Fruit fly (Drosophila melanogaster) whole organism, embryonic: Measurements from ENCODE around the gene fkh.

Experiments used
- Ada2b ChIP-seq: fragments of 200-800 bp; sonication (Bioruptor generic); IDR thresholded peaks from 2 replicates; pipeline ENCODE4 v1.3.6; 2022; ENCODE audit warnings: missing biosample characterization, missing genetic modification characterization
- Antp ChIP-seq: fragments of 200-800 bp; sonication (Bioruptor generic); optimal IDR thresholded peaks from 3 replicates; lab custom pipeline; 2016; ENCODE audit warnings: missing biosample characterization, missing genetic modification characterization
- Awh ChIP-seq: fragments of 200-800 bp; sonication (Bioruptor generic); IDR thresholded peaks from 2 replicates; pipeline ENCODE4, ENCODE4 v1.3.6; 2022; ENCODE audit warnings: missing biosample characterization, missing genetic modification characterization
- B-H1 ChIP-seq: fragments of 200-800 bp; sonication (Bioruptor generic); IDR thresholded peaks from 3 replicates; pipeline ENCODE4 v1.3.6; 2022; ENCODE audit warnings: missing biosample characterization, missing genetic modification characterization
- CG10321 ChIP-seq: fragments of 200-800 bp; sonication (Bioruptor generic); IDR thresholded peaks from 2 replicates; pipeline ENCODE4 v1.3.6; 2022; ENCODE audit warnings: missing biosample characterization, missing genetic modification characterization
- CG11504 ChIP-seq: fragments of 200-800 bp; sonication (Bioruptor generic); optimal IDR thresholded peaks from 3 replicates; lab custom pipeline; 2019; ENCODE audit warnings: missing biosample characterization, mild to moderate bottlenecking, missing genetic modification characterization, moderate library complexity
- CG11695 ChIP-seq: fragments of 200-800 bp; sonication (Bioruptor generic); IDR thresholded peaks from 3 replicates; pipeline ENCODE4 v1.3.6; 2022; ENCODE audit warnings: missing biosample characterization, missing genetic modification characterization
- CG12219 ChIP-seq: fragments of 200-800 bp; sonication (Bioruptor generic); optimal IDR thresholded peaks from 3 replicates; lab custom pipeline; 2018; ENCODE audit warnings: missing biosample characterization, mild to moderate bottlenecking, missing genetic modification characterization
- CG1233 ChIP-seq: fragments of 200-800 bp; sonication (Bioruptor generic); optimal IDR thresholded peaks from 4 replicates; lab custom pipeline; 2018; ENCODE audit warnings: missing biosample characterization, mild to moderate bottlenecking, missing genetic modification characterization
- CG12942 ChIP-seq: fragments of 200-800 bp; sonication (Bioruptor generic); optimal IDR thresholded peaks from 3 replicates; lab custom pipeline; 2016; ENCODE audit warnings: missing biosample characterization, missing genetic modification characterization
- CG14667 ChIP-seq: fragments of 200-800 bp; sonication (Bioruptor generic); IDR thresholded peaks from 2 replicates; pipeline ENCODE4 v1.3.6; 2022; ENCODE audit warnings: missing biosample characterization, missing genetic modification characterization
- CG14710 ChIP-seq: fragments of 200-800 bp; sonication (Bioruptor generic); optimal IDR thresholded peaks from 3 replicates; lab custom pipeline; 2019; ENCODE audit warnings: missing biosample characterization, mild to moderate bottlenecking, missing genetic modification characterization, moderate library complexity
- CG1529 ChIP-seq: fragments of 200-800 bp; sonication (Bioruptor generic); optimal IDR thresholded peaks from 3 replicates; lab custom pipeline; 2018; ENCODE audit warnings: missing biosample characterization, missing genetic modification characterization
- CG1603 ChIP-seq: fragments of 200-800 bp; sonication (Bioruptor generic); optimal IDR thresholded peaks from 2 replicates; lab custom pipeline; 2019; ENCODE audit warnings: missing biosample characterization, mild to moderate bottlenecking, missing genetic modification characterization, moderate library complexity
- CG17328 ChIP-seq: fragments of 200-800 bp; sonication (Bioruptor generic); IDR thresholded peaks from 2 replicates; pipeline ENCODE4 v1.3.6; 2022; ENCODE audit warnings: missing biosample characterization, missing genetic modification characterization
- CG17361 ChIP-seq: fragments of 200-800 bp; sonication (Bioruptor generic); IDR thresholded peaks from 3 replicates; pipeline ENCODE4 v1.3.6; 2022; ENCODE audit warnings: missing biosample characterization, missing genetic modification characterization
- CG17829 ChIP-seq: fragments of 200-800 bp; optimal IDR thresholded peaks from 2 replicates; lab custom pipeline; 2019; ENCODE audit warnings: missing biosample characterization, mild to moderate bottlenecking, missing genetic modification characterization, moderate library complexity
- CG18262 ChIP-seq: fragments of 200-800 bp; optimal IDR thresholded peaks from 3 replicates; lab custom pipeline; 2019; ENCODE audit warnings: missing biosample characterization, mild to moderate bottlenecking, missing genetic modification characterization, moderate library complexity
- CG31388 ChIP-seq: fragments of 200-800 bp; sonication (Bioruptor generic); optimal IDR thresholded peaks from 2 replicates; lab custom pipeline; 2016; ENCODE audit warnings: missing biosample characterization, missing genetic modification characterization
- CG31441 ChIP-seq: fragments of 200-800 bp; sonication (Bioruptor generic); IDR thresholded peaks from 2 replicates; pipeline ENCODE4 v1.3.6; 2022; ENCODE audit warnings: missing biosample characterization, missing genetic modification characterization
- CG4707 ChIP-seq: fragments of 200-800 bp; sonication (Bioruptor generic); optimal IDR thresholded peaks from 2 replicates; lab custom pipeline; 2018; ENCODE audit warnings: missing biosample characterization, mild to moderate bottlenecking, missing genetic modification characterization, moderate library complexity
- CG5245 ChIP-seq: fragments of 200-800 bp; sonication (Bioruptor generic); optimal IDR thresholded peaks from 3 replicates; lab custom pipeline; 2016; ENCODE audit warnings: missing biosample characterization, missing genetic modification characterization
- CG7745 ChIP-seq: fragments of 200-800 bp; sonication (Bioruptor generic); optimal IDR thresholded peaks from 2 replicates; lab custom pipeline; 2018; ENCODE audit warnings: missing biosample characterization, mild to moderate bottlenecking, missing genetic modification characterization, moderate library complexity
- CG8089 ChIP-seq: fragments of 200-800 bp; sonication (Bioruptor generic); optimal IDR thresholded peaks from 3 replicates; lab custom pipeline; 2016; ENCODE audit warnings: missing biosample characterization, missing genetic modification characterization
- CG8765 ChIP-seq: fragments of 200-800 bp; sonication (Bioruptor generic); IDR thresholded peaks from 2 replicates; pipeline ENCODE4 v1.3.6; 2022; ENCODE audit warnings: missing biosample characterization, missing genetic modification characterization
- CG8944 ChIP-seq: fragments of 200-800 bp; sonication (Bioruptor generic); optimal IDR thresholded peaks from 3 replicates; lab custom pipeline; 2016; ENCODE audit warnings: missing biosample characterization, missing genetic modification characterization
- Dbx ChIP-seq: fragments of 200-800 bp; sonication (Bioruptor generic); IDR thresholded peaks from 3 replicates; pipeline ENCODE4 v1.3.6; 2022; ENCODE audit warnings: missing biosample characterization, missing genetic modification characterization
- Dp ChIP-seq: fragments of 200-800 bp; sonication (Bioruptor generic); optimal IDR thresholded peaks from 2 replicates; lab custom pipeline; 2018; ENCODE audit warnings: missing biosample characterization, mild to moderate bottlenecking, missing genetic modification characterization, moderate library complexity
- Nf-YA ChIP-seq: fragments of 200-800 bp; sonication (Bioruptor generic); IDR thresholded peaks from 2 replicates; pipeline ENCODE4 v1.3.6; 2022; ENCODE audit warnings: missing biosample characterization, missing genetic modification characterization
- Sry-δ ChIP-seq: fragments of 200-800 bp; sonication (Bioruptor generic); optimal IDR thresholded peaks from 2 replicates; lab custom pipeline; 2016; ENCODE audit warnings: missing biosample characterization, missing genetic modification characterization
- Vsx1 ChIP-seq: fragments of 200-800 bp; sonication (Bioruptor generic); optimal IDR thresholded peaks from 2 replicates; lab custom pipeline; 2017; ENCODE audit warnings: missing biosample characterization, mild to moderate bottlenecking, missing genetic modification characterization, missing genetic modification reagents
- aop ChIP-seq: fragments of 200-800 bp; sonication (Bioruptor generic); IDR thresholded peaks from 2 replicates; pipeline ENCODE4 v1.3.6; 2022; ENCODE audit warnings: missing biosample characterization, missing genetic modification characterization
- cad ChIP-seq: fragments of >200 bp; optimal IDR thresholded peaks from 2 replicates; lab custom pipeline; 2017; ENCODE audit warnings: missing biosample characterization, missing genetic modification characterization
- croc ChIP-seq: fragments of 200-800 bp; sonication (Bioruptor generic); conservative IDR thresholded peaks from 3 replicates; pipeline ENCODE4 v1.3.6; 2022; ENCODE audit warnings: missing biosample characterization, missing genetic modification characterization
- da ChIP-seq: fragments of 200-800 bp; sonication (Bioruptor generic); optimal IDR thresholded peaks from 2 replicates; lab custom pipeline; 2016; ENCODE audit warnings: missing biosample characterization, missing genetic modification characterization
- dan ChIP-seq: fragments of 200-800 bp; sonication (Bioruptor generic); IDR thresholded peaks from 2 replicates; pipeline ENCODE4 v1.3.6; 2022; ENCODE audit warnings: missing biosample characterization, missing genetic modification characterization
- ems ChIP-seq: fragments of 200-800 bp; sonication (Bioruptor generic); optimal IDR thresholded peaks from 3 replicates; lab custom pipeline; 2016; ENCODE audit warnings: missing biosample characterization, missing genetic modification characterization
- exex ChIP-seq: fragments of 200-800 bp; sonication (Bioruptor generic); optimal IDR thresholded peaks from 4 replicates; lab custom pipeline; 2018; ENCODE audit warnings: missing biosample characterization, mild to moderate bottlenecking, missing genetic modification characterization, moderate library complexity
- gem ChIP-seq: fragments of 200-800 bp; sonication (Bioruptor generic); optimal IDR thresholded peaks from 2 replicates; lab custom pipeline; 2019; ENCODE audit warnings: missing biosample characterization, mild to moderate bottlenecking, missing genetic modification characterization, moderate library complexity
- gfzf ChIP-seq: fragments of 200-800 bp; sonication (Bioruptor generic); optimal IDR thresholded peaks from 2 replicates; lab custom pipeline; 2016; ENCODE audit warnings: missing biosample characterization, mild to moderate bottlenecking, missing genetic modification characterization, moderate library complexity
- gsb ChIP-seq: fragments of 200-800 bp; sonication (Bioruptor generic); IDR thresholded peaks from 2 replicates; pipeline ENCODE4 v1.3.6; 2022; ENCODE audit warnings: missing biosample characterization, missing genetic modification characterization
- gt ChIP-seq: fragments of 200-800 bp; sonication (Bioruptor generic); IDR thresholded peaks from 2 replicates; pipeline ENCODE4 v1.3.6; 2022; ENCODE audit warnings: missing biosample characterization, missing genetic modification characterization
- hbn ChIP-seq: fragments of 200-800 bp; sonication (Bioruptor generic); IDR thresholded peaks from 2 replicates; pipeline ENCODE4 v1.3.6; 2022; ENCODE audit warnings: missing biosample characterization, missing genetic modification characterization; ENCODE audit not compliant: partially characterized antibody
- klu ChIP-seq: fragments of 200-800 bp; sonication (Bioruptor generic); IDR thresholded peaks from 2 replicates; pipeline ENCODE4 v1.3.6; 2022; ENCODE audit warnings: missing biosample characterization, missing genetic modification characterization
- nerfin-1 ChIP-seq: fragments of 200-800 bp; sonication (Bioruptor generic); optimal IDR thresholded peaks from 3 replicates; lab custom pipeline; 2019; ENCODE audit warnings: missing biosample characterization, mild to moderate bottlenecking, missing genetic modification characterization, moderate library complexity
- onecut ChIP-seq: fragments of 200-800 bp; sonication (Bioruptor generic); IDR thresholded peaks from 2 replicates; pipeline ENCODE4 v1.3.6; 2022; ENCODE audit warnings: missing biosample characterization, missing genetic modification characterization
- peb ChIP-seq: fragments of 200-800 bp; sonication (Bioruptor generic); IDR thresholded peaks from 2 replicates; pipeline ENCODE4 v1.3.6; 2022; ENCODE audit warnings: missing biosample characterization, missing genetic modification characterization
- pfk ChIP-seq: fragments of 200-800 bp; sonication (Bioruptor generic); optimal IDR thresholded peaks from 2 replicates; lab custom pipeline; 2018; ENCODE audit warnings: missing biosample characterization, mild to moderate bottlenecking, missing genetic modification characterization, moderate library complexity
- row ChIP-seq: fragments of 200-800 bp; sonication (Bioruptor generic); IDR thresholded peaks from 3 replicates; pipeline ENCODE4 v1.3.6; 2022; ENCODE audit warnings: missing biosample characterization, missing genetic modification characterization
- seq ChIP-seq: fragments of 200-800 bp; sonication (Bioruptor generic); IDR thresholded peaks from 2 replicates; pipeline ENCODE4 v1.3.6; 2022; ENCODE audit warnings: missing biosample characterization, missing genetic modification characterization
- sug ChIP-seq: fragments of 200-800 bp; optimal IDR thresholded peaks from 2 replicates; lab custom pipeline; 2019; ENCODE audit warnings: missing biosample characterization, mild to moderate bottlenecking, missing genetic modification characterization, moderate library complexity

Gene fkh

dm6 chr3R:28572692-28573643 is 12.1 kb downstream of the fkh start (continued):
- TF ChIP-seq hbn (no peak), Nf-YA (no peak), klu (GFP tag; lab: Robert Waterston, UW) (no peak), cad (GFP tag; lab: Kevin White, UChicago) (no peak), CG11695 (GFP tag; lab: Robert Waterston, UW) (no peak), CG8089 (no peak), gfzf (GFP tag; lab: Kevin White, UChicago) (no peak), B-H1 (no peak), Sry-δ (GFP tag; lab: Kevin White, UChicago) (no peak), croc (GFP tag; lab: Robert Waterston, UW) (no peak), CG1529 (GFP tag; lab: Kevin White, UChicago) (no peak), CG14710 (tag; lab: Kevin White, UChicago) (peak; percentile 40), CG31441 (GFP tag; lab: Robert Waterston, UW) (no peak), dan (GFP tag; lab: Robert Waterston, UW) (no peak), CG17361 (0 out of 3 replicates have a peak, but pooled peaks have one; percentile 15), aop (GFP tag; lab: Robert Waterston, UW) (no peak), CG12219 (no peak), CG14667 (GFP tag; lab: Robert Waterston, UW) (no peak), CG18262 (tag; lab: Kevin White, UChicago) (peak; percentile 20), peb (GFP tag; lab: Robert Waterston, UW) (no peak), gt (GFP tag; lab: Robert Waterston, UW) (no peak), CG17328 (GFP tag; lab: Robert Waterston, UW) (no peak), Dbx (no peak), row (peak; percentile 73), gem (peak; percentile 37), CG12942 (GFP tag; lab: Kevin White, UChicago) (no peak), CG11504 (tag; lab: Kevin White, UChicago) (peak; percentile 38), CG4707 (no peak), Antp (GFP tag; lab: Kevin White, UChicago) (no peak), exex (tag; lab: Kevin White, UChicago) (no peak), CG1603 (no peak), sug (tag; lab: Kevin White, UChicago) (no peak), CG1233 (no peak), ems (GFP tag; lab: Kevin White, UChicago) (no peak), Vsx1 (GFP tag; lab: Kevin White, UChicago) (no peak), Awh (GFP tag; lab: Robert Waterston, UW) (no peak), onecut (GFP tag; lab: Robert Waterston, UW) (no peak), Dp (GFP tag; lab: Kevin White, UChicago) (no peak), gsb (GFP tag; lab: Robert Waterston, UW) (no peak), CG8944 (GFP tag; lab: Kevin White, UChicago) (no peak), pfk (GFP tag; lab: Kevin White, UChicago) (no peak), CG17829 (tag; lab: Kevin White, UChicago) (no peak), CG5245 (GFP tag; lab: Kevin White, UChicago) (no peak), da (GFP tag; lab: Kevin White, UChicago) (no peak), CG10321 (GFP tag; lab: Robert Waterston, UW) (no peak), CG8765 (GFP tag; lab: Robert Waterston, UW) (no peak), CG31388 (GFP tag; lab: Kevin White, UChicago) (no peak), nerfin-1 (tag; lab: Kevin White, UChicago) (peak; percentile 8), seq (GFP tag; lab: Robert Waterston, UW) (peak; percentile 14; the same call in 1 of the 2 replicates), CG7745 (tag; lab: Kevin White, UChicago) (no peak), Ada2b (GFP tag; lab: Robert Waterston, UW) (no peak)
